Worm (Caenorhabditis elegans): Measurements from ENCODE around the gene F16H6.7.

DNA sequence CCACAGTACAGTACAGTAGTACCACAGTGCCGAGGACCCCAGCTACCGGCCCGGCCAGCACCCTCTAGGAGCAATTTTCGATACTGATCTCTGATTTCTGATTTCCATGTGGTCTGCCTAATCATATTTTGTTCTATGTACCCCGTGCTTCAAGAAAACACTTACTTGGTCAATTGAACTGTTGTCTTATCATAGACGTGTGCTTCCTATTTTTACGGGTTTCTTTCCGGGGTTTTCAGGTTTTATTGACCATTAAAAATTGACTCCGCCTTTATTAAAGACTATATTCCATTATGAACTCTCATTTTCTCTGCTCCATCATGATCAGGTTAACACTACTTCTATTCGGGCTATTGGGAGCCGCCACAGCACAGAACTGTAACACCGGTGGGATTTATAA, 51.3 kb downstream of the F16H6.7 start, which contains the start of gene clec-48:
- TF ChIP-seq ama-1 (optimal IDR thresholded peaks at IDR 0.05) = no peak
- TF ChIP-seq ceh-36 (tag; optimal IDR thresholded peaks at IDR 0.05) = no peak
- TF ChIP-seq ceh-13 (GFP tag; optimal IDR thresholded peaks at IDR 0.05) = no peak
- no peak for TF ChIP-seq flt-1 (GFP tag; IDR thresholded peaks at IDR 0.05)
- TF ChIP-seq tbx-11 (GFP tag; IDR thresholded peaks at IDR 0.05) = no peak
- TF ChIP-seq sea-1 (GFP tag; conservative IDR thresholded peaks at IDR 0.05) = no peak
- TF ChIP-seq tbx-37 (GFP tag; conservative IDR thresholded peaks at IDR 0.05) = no peak
- no peak for TF ChIP-seq pes-1 (GFP tag; IDR thresholded peaks at IDR 0.05)
- TF ChIP-seq tra-4 (tag; optimal IDR thresholded peaks at IDR 0.05) = no peak
